Worm (Caenorhabditis elegans) whole organism, late embryonic: ENCODE results near the gene F19B10.4.

ENCODE experiments used
- Y22D7AL.16 ChIP-seq: sonication (generic microtip); optimal IDR thresholded peaks from 2 replicates; lab custom pipeline; 2016; ENCODE audit warnings: missing genetic modification characterization, missing compliant biosample characterization
- ama-1 ChIP-seq: fragments of 150-350 bp; optimal IDR thresholded peaks from 2 replicates; lab custom pipeline; 2014
- hlh-13 ChIP-seq: fragments of 200-800 bp; sonication (Bioruptor generic); optimal IDR thresholded peaks from 2 replicates; lab custom pipeline; 2018; ENCODE audit warnings: mild to moderate bottlenecking, missing genetic modification characterization, missing compliant biosample characterization
- lim-6 ChIP-seq: sonication (generic microtip); optimal IDR thresholded peaks from 2 replicates; lab custom pipeline; 2016; ENCODE audit warnings: missing genetic modification characterization, missing compliant biosample characterization
- pag-3 ChIP-seq: sonication (generic microtip); optimal IDR thresholded peaks from 2 replicates; lab custom pipeline; 2016; ENCODE audit warnings: missing compliant biosample characterization, missing genetic modification characterization, borderline replicate concordance
- pha-2 ChIP-seq: sonication (generic microtip); optimal IDR thresholded peaks from 2 replicates; lab custom pipeline; 2017; ENCODE audit warnings: mild to moderate bottlenecking, missing genetic modification characterization, missing compliant biosample characterization
- pha-4 ChIP-seq: fragments of 150-350 bp; optimal IDR thresholded peaks from 2 replicates; lab custom pipeline; 2018; ENCODE audit warnings: missing biosample characterization, missing genetic modification reagents, missing genetic modification characterization
- sox-4 ChIP-seq: sonication (generic microtip); optimal IDR thresholded peaks from 2 replicates; lab custom pipeline; 2017; ENCODE audit warnings: mild to moderate bottlenecking, missing genetic modification characterization, inconsistent platforms, missing compliant biosample characterization
- unc-86 ChIP-seq: sonication (generic microtip); optimal IDR thresholded peaks from 2 replicates; lab custom pipeline; 2016; ENCODE audit warnings: missing genetic modification characterization, missing compliant biosample characterization

DNA sequence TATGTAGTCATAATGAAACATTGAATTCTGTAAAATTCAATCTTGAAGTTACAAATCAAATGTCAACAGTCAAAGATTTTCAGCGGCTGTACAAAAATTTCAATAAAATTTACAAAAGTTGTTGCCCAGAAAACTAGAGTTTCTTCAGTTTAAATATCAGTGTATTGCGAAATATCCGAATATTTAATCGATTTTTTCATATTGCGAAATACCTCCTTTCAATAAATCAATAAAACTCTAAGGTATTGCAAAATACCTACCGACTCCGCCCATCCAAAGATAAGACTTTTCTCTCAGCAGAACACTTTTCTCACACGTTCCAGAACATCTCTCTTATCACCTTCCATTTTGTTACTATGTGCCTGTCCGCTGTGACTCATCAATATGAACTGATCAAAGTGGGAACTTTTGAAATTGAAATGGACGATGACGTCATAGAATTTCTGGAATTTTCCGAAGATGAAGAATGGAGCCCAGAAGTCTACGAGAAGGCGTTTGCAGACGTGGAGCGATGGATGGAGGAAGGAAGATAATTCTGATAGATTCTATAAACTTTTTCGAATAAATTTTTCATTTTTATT, 24.7 kb downstream of the F19B10.4 start:
- no peak for TF ChIP-seq lim-6
- no peak for TF ChIP-seq pag-3
- no peak for TF ChIP-seq Y22D7AL.16 (tag; lab: Kevin White, UChicago)
- no peak for TF ChIP-seq sox-4 (tag; lab: Kevin White, UChicago)
- no peak for TF ChIP-seq pha-2 (tag; lab: Kevin White, UChicago)
- TF ChIP-seq pha-4: no peak
- TF ChIP-seq ama-1: no peak
- no peak for TF ChIP-seq hlh-13 (GFP tag; lab: Kevin White, UChicago)
- no peak for TF ChIP-seq unc-86 (tag; lab: Kevin White, UChicago)
